Worm (Caenorhabditis elegans) whole organism, L2 larva: Measurements from ENCODE around the gene dhs-11.

Experiments used
- C34F6.9 ChIP-seq: fragments of 150-350 bp; optimal IDR thresholded peaks from 2 replicates; lab custom pipeline; 2014; ENCODE audit warnings: missing biosample characterization, missing genetic modification characterization
- F13H6.1 ChIP-seq: sonication (generic microtip); optimal IDR thresholded peaks from 2 replicates; lab custom pipeline; 2016; ENCODE audit warnings: missing genetic modification characterization, missing compliant biosample characterization
- R02D3.7 ChIP-seq: fragments of 150-350 bp; optimal IDR thresholded peaks from 2 replicates; lab custom pipeline; 2014; ENCODE audit warnings: missing biosample characterization, missing genetic modification characterization
- Y55F3AM.14 ChIP-seq: fragments of 200-800 bp; sonication (Bioruptor generic); optimal IDR thresholded peaks from 2 replicates; lab custom pipeline; 2018; ENCODE audit warnings: mild to moderate bottlenecking, missing genetic modification characterization, missing compliant biosample characterization
- ZK546.5 ChIP-seq: sonication (generic microtip); optimal IDR thresholded peaks from 2 replicates; lab custom pipeline; 2017; ENCODE audit warnings: missing biosample characterization, missing genetic modification characterization
- alr-1 ChIP-seq: fragments of 150-350 bp; optimal IDR thresholded peaks from 2 replicates; lab custom pipeline; 2014; ENCODE audit warnings: missing biosample characterization, missing genetic modification characterization
- aly-2 ChIP-seq: fragments of 150-350 bp; optimal IDR thresholded peaks from 2 replicates; lab custom pipeline; 2014; ENCODE audit warnings: missing biosample characterization, missing genetic modification characterization
- ama-1 ChIP-seq: fragments of 150-350 bp; optimal IDR thresholded peaks from 2 replicates; lab custom pipeline; 2018; ENCODE audit warnings: inconsistent platforms
- blmp-1 ChIP-seq: sonication (generic microtip); optimal IDR thresholded peaks from 2 replicates; lab custom pipeline; 2017; ENCODE audit warnings: missing genetic modification characterization, mild to moderate bottlenecking, missing compliant biosample characterization, antibody characterized with exemption, moderate library complexity; ENCODE audit not compliant: insufficient read depth
- ceh-16 ChIP-seq: fragments of 150-350 bp; optimal IDR thresholded peaks from 2 replicates; lab custom pipeline; 2014; ENCODE audit warnings: missing biosample characterization, missing genetic modification characterization
- ceh-82 ChIP-seq: fragments of 150-350 bp; optimal IDR thresholded peaks from 2 replicates; lab custom pipeline; 2014; ENCODE audit warnings: missing biosample characterization, missing genetic modification characterization
- crh-2 ChIP-seq: sonication (generic microtip); optimal IDR thresholded peaks from 2 replicates; lab custom pipeline; 2017; ENCODE audit warnings: missing biosample characterization, missing genetic modification characterization
- dmd-4 ChIP-seq: sonication (generic microtip); optimal IDR thresholded peaks from 2 replicates; lab custom pipeline; 2017; ENCODE audit warnings: missing biosample characterization, missing genetic modification characterization
- egl-27 ChIP-seq: sonication (generic microtip); optimal IDR thresholded peaks from 3 replicates; lab custom pipeline; 2017; ENCODE audit warnings: missing biosample characterization, missing genetic modification reagents, missing genetic modification characterization
- elt-1 ChIP-seq: fragments of 150-350 bp; optimal IDR thresholded peaks from 2 replicates; lab custom pipeline; 2014; ENCODE audit warnings: missing biosample characterization, missing genetic modification characterization
- elt-3 ChIP-seq: sonication (generic microtip); optimal IDR thresholded peaks from 2 replicates; lab custom pipeline; 2017; ENCODE audit warnings: missing biosample characterization, missing genetic modification characterization
- fos-1 ChIP-seq: fragments of 150-350 bp; optimal IDR thresholded peaks from 2 replicates; lab custom pipeline; 2014; ENCODE audit warnings: missing biosample characterization, missing genetic modification characterization
- lin-11 ChIP-seq: fragments of 150-350 bp; sonication (generic microtip); optimal IDR thresholded peaks from 2 replicates; lab custom pipeline; 2014; ENCODE audit warnings: missing biosample characterization, missing genetic modification characterization, inconsistent platforms, mixed read lengths
- lin-13 ChIP-seq: fragments of 150-350 bp; optimal IDR thresholded peaks from 2 replicates; lab custom pipeline; 2014; ENCODE audit warnings: missing biosample characterization, missing genetic modification reagents, missing genetic modification characterization
- lin-39 ChIP-seq: fragments of 150-350 bp; optimal IDR thresholded peaks from 2 replicates; lab custom pipeline; 2014; ENCODE audit warnings: missing biosample characterization, missing genetic modification reagents, missing genetic modification characterization
- lsy-2 ChIP-seq, 2 experiments: fragments of 150-350 bp in 1 of 2; sonication (generic microtip) in 1 of 2; optimal IDR thresholded peaks; 2 replicates each; lab custom pipeline; 2014 to 2017; ENCODE audit warnings: missing biosample characterization in 2 of 2, missing genetic modification characterization in 2 of 2
- mab-5 ChIP-seq: fragments of 150-350 bp; optimal IDR thresholded peaks from 2 replicates; lab custom pipeline; 2014; ENCODE audit warnings: missing biosample characterization, missing genetic modification characterization
- mbf-1 ChIP-seq: sonication (generic microtip); optimal IDR thresholded peaks from 2 replicates; lab custom pipeline; 2017; ENCODE audit warnings: missing biosample characterization, missing genetic modification characterization
- nhr-10 ChIP-seq: sonication (generic microtip); optimal IDR thresholded peaks from 2 replicates; lab custom pipeline; 2017; ENCODE audit warnings: missing biosample characterization, missing genetic modification characterization
- nhr-11 ChIP-seq: fragments of 150-350 bp; optimal IDR thresholded peaks from 2 replicates; lab custom pipeline; 2014; ENCODE audit warnings: missing biosample characterization, missing genetic modification characterization
- nhr-12 ChIP-seq: fragments of 150-350 bp; optimal IDR thresholded peaks from 2 replicates; lab custom pipeline; 2014; ENCODE audit warnings: missing biosample characterization, missing genetic modification characterization
- nhr-129 ChIP-seq: fragments of 150-350 bp; optimal IDR thresholded peaks from 2 replicates; lab custom pipeline; 2014; ENCODE audit warnings: missing biosample characterization, missing genetic modification characterization
- nhr-21 ChIP-seq: fragments of 150-350 bp; optimal IDR thresholded peaks from 2 replicates; lab custom pipeline; 2014; ENCODE audit warnings: missing biosample characterization, missing genetic modification characterization
- nhr-23 ChIP-seq: fragments of 150-350 bp; optimal IDR thresholded peaks from 2 replicates; lab custom pipeline; 2014; ENCODE audit warnings: missing biosample characterization, missing genetic modification reagents, missing genetic modification characterization
- nhr-25 ChIP-seq: fragments of 150-350 bp; sonication (generic microtip); optimal IDR thresholded peaks from 3 replicates; lab custom pipeline; 2014; ENCODE audit warnings: missing biosample characterization, missing genetic modification characterization
- nhr-6 ChIP-seq: fragments of 150-350 bp; optimal IDR thresholded peaks from 2 replicates; lab custom pipeline; 2014; ENCODE audit warnings: missing biosample characterization, missing genetic modification characterization
- nhr-77 ChIP-seq: fragments of 150-350 bp; optimal IDR thresholded peaks from 2 replicates; lab custom pipeline; 2014; ENCODE audit warnings: missing biosample characterization, missing genetic modification characterization
- peb-1 ChIP-seq: fragments of 150-350 bp; optimal IDR thresholded peaks from 2 replicates; lab custom pipeline; 2014; ENCODE audit warnings: missing biosample characterization, missing genetic modification characterization
- skn-1 ChIP-seq: sonication (generic microtip); optimal IDR thresholded peaks from 2 replicates; lab custom pipeline; 2017; ENCODE audit warnings: missing biosample characterization, missing genetic modification characterization
- sma-3 ChIP-seq: sonication (generic microtip); optimal IDR thresholded peaks from 2 replicates; lab custom pipeline; 2016; ENCODE audit warnings: missing genetic modification reagents, missing genetic modification characterization, missing compliant biosample characterization
- sma-9 ChIP-seq, 2 experiments: fragments of 150-350 bp in 1 of 2; sonication (generic microtip) in 1 of 2; optimal IDR thresholded peaks; 2 replicates each; lab custom pipeline; 2014 to 2016; ENCODE audit warnings: missing genetic modification characterization in 2 of 2, mild to moderate bottlenecking in 1 of 2, missing biosample characterization in 1 of 2, missing compliant biosample characterization in 1 of 2, missing genetic modification reagents in 1 of 2, moderate library complexity in 1 of 2
- snpc-4 ChIP-seq: fragments of 150-350 bp; optimal IDR thresholded peaks from 2 replicates; lab custom pipeline; 2014; ENCODE audit warnings: missing biosample characterization, missing genetic modification characterization
- unc-55 ChIP-seq: fragments of 150-350 bp; sonication (generic microtip); optimal IDR thresholded peaks from 3 replicates; lab custom pipeline; 2014; ENCODE audit warnings: missing biosample characterization, missing genetic modification reagents, missing genetic modification characterization
- unc-62 ChIP-seq: fragments of 150-350 bp; optimal IDR thresholded peaks from 2 replicates; lab custom pipeline; 2014; ENCODE audit warnings: missing biosample characterization, missing genetic modification reagents, missing genetic modification characterization
- zag-1 ChIP-seq: fragments of 150-350 bp; optimal IDR thresholded peaks from 2 replicates; lab custom pipeline; 2014; ENCODE audit warnings: missing biosample characterization, missing genetic modification characterization
- ztf-1 ChIP-seq: fragments of 200-800 bp; sonication (Bioruptor generic); conservative IDR thresholded peaks from 2 replicates; pipeline ENCODE4 v1.3.6; 2022; ENCODE audit warnings: missing genetic modification characterization, missing compliant biosample characterization
- ztf-11 ChIP-seq: sonication (generic microtip); optimal IDR thresholded peaks from 2 replicates; lab custom pipeline; 2017; ENCODE audit warnings: missing biosample characterization, missing genetic modification characterization
- ztf-4 ChIP-seq: fragments of 150-350 bp; optimal IDR thresholded peaks from 2 replicates; lab custom pipeline; 2014; ENCODE audit warnings: missing biosample characterization, missing genetic modification characterization

Gene dhs-11

ce11 chrIII:10604325-10604724, 38.3 kb downstream of the dhs-11 start (continued):
- TF ChIP-seq zag-1 (tag; lab: Kevin White, UChicago), result no peak

- TF ChIP-seq nhr-21 (tag; lab: Kevin White, UChicago) (no peak), lin-39 (no peak), nhr-12 (tag; lab: Kevin White, UChicago) (no peak), nhr-77 (tag; lab: Kevin White, UChicago) (no peak), ztf-11 (tag; lab: Kevin White, UChicago) (no peak), ceh-82 (tag; lab: Kevin White, UChicago) (no peak), crh-2 (tag; lab: Kevin White, UChicago) (no peak), sma-9 (GFP tag; optimal IDR thresholded peaks at IDR 0.05; lab: Kevin White, UChicago) (no peak), sma-9 (tag; optimal IDR thresholded peaks at IDR 0.05; lab: Kevin White, UChicago) (no peak)
Observed at ce11 chrIII:10603248-10603647, 39.4 kb downstream of the dhs-11 start, which contains the start of gene Y39A1A.2. Y39A1A.2 (minus strand) TSS chrIII:10603566.

ce11 chrIII:10600894-10601293, 41.8 kb downstream of the dhs-11 start:
- TF ChIP-seq blmp-1 (tag; lab: Kevin White, UChicago) (no peak), ztf-1 (GFP tag; lab: Robert Waterston, UW) (no peak), sma-9 (GFP tag; optimal IDR thresholded peaks at IDR 0.05; lab: Kevin White, UChicago) (peak; percentile 12), sma-9 (tag; optimal IDR thresholded peaks at IDR 0.05; lab: Kevin White, UChicago) (no peak)

- TF ChIP-seq nhr-6 (tag; lab: Kevin White, UChicago), result no peak
- TF ChIP-seq alr-1, result no peak
- no peak for TF ChIP-seq nhr-11
- no peak for TF ChIP-seq lin-39
- TF ChIP-seq ama-1, result no peak
- no peak for TF ChIP-seq nhr-129 (tag; lab: Kevin White, UChicago)
- no peak for TF ChIP-seq crh-2 (tag; lab: Kevin White, UChicago)
- TF ChIP-seq, all 48 proteins: peak for 0
Observed at ce11 chrIII:10600138-10600626, 42.5 kb downstream of the dhs-11 start, which contains the start of gene epg-6. epg-6 (minus strand) TSS chrIII:10600188.

- TF ChIP-seq elt-3 (tag; lab: Kevin White, UChicago), result no peak
- no peak for TF ChIP-seq aly-2
- TF ChIP-seq ceh-16 (tag; lab: Kevin White, UChicago), result peak; percentile 27
- TF ChIP-seq fos-1 (tag; lab: Kevin White, UChicago), result peak; percentile 98
- no peak for TF ChIP-seq dmd-4 (tag; lab: Kevin White, UChicago)
- TF ChIP-seq nhr-6 (tag; lab: Kevin White, UChicago), result peak; percentile 30
- peak; percentile 46 for TF ChIP-seq lin-13 (GFP tag; lab: Kevin White, UChicago)
- peak; percentile 75 for TF ChIP-seq nhr-25 (tag; lab: Kevin White, UChicago)
- TF ChIP-seq unc-55 (GFP tag; lab: Kevin White, UChicago), result peak; percentile 67
- TF ChIP-seq Y55F3AM.14, result no peak
- TF ChIP-seq nhr-10 (tag; lab: Kevin White, UChicago), result no peak
- no peak for TF ChIP-seq ztf-1 (GFP tag; lab: Robert Waterston, UW)
- no peak for TF ChIP-seq sma-9 (GFP tag; optimal IDR thresholded peaks at IDR 0.05; lab: Kevin White, UChicago)
- no peak for TF ChIP-seq sma-9 (tag; optimal IDR thresholded peaks at IDR 0.05; lab: Kevin White, UChicago)
- TF ChIP-seq F13H6.1 (tag; lab: Kevin White, UChicago), result peak; percentile 69
- peak; percentile 1 for TF ChIP-seq blmp-1 (tag; lab: Kevin White, UChicago)
- TF ChIP-seq snpc-4 (tag; lab: Kevin White, UChicago), result peak; percentile 23
- TF ChIP-seq alr-1, result no peak
- no peak for TF ChIP-seq nhr-77 (tag; lab: Kevin White, UChicago)
- no peak for TF ChIP-seq skn-1 (tag; lab: Kevin White, UChicago)
- TF ChIP-seq nhr-11, result no peak
- peak; percentile 88 for TF ChIP-seq C34F6.9 (tag; lab: Kevin White, UChicago)
- peak; percentile 50 for TF ChIP-seq lin-11
- TF ChIP-seq ztf-4 (tag; lab: Kevin White, UChicago), result no peak
- peak; percentile 49 for TF ChIP-seq egl-27 (tag; lab: Kevin White, UChicago)
- peak; percentile 49 to 85 for TF ChIP-seq lsy-2 (tag; optimal IDR thresholded peaks at IDR 0.05; lab: Kevin White, UChicago)
- peak; percentile 78 for TF ChIP-seq crh-2 (tag; lab: Kevin White, UChicago)
- TF ChIP-seq R02D3.7 (tag; lab: Kevin White, UChicago), result no peak
- TF ChIP-seq sma-3 (GFP tag; lab: Kevin White, UChicago), result peak; percentile 31
- TF ChIP-seq unc-62 (GFP tag; lab: Kevin White, UChicago), result no peak
- TF ChIP-seq lin-39, result no peak
- no peak for TF ChIP-seq ZK546.5 (tag; lab: Kevin White, UChicago)
- peak; percentile 10 for TF ChIP-seq nhr-21 (tag; lab: Kevin White, UChicago)
- no peak for TF ChIP-seq ceh-82 (tag; lab: Kevin White, UChicago)
- TF ChIP-seq nhr-23, result no peak
- TF ChIP-seq peb-1, result no peak
- no peak for TF ChIP-seq elt-1 (tag; lab: Kevin White, UChicago)
- TF ChIP-seq mbf-1, result no peak
- TF ChIP-seq ztf-11 (tag; lab: Kevin White, UChicago), result no peak
- peak; percentile 8 for TF ChIP-seq mab-5 (tag; lab: Kevin White, UChicago)
- peak; percentile 79 for TF ChIP-seq nhr-129 (tag; lab: Kevin White, UChicago)
Observed at ce11 chrIII:10599699-10600098, 43.0 kb downstream of the dhs-11 start.
